Fruit fly (Drosophila melanogaster): ENCODE data around the gene Ada.

The Ada gene

DNA sequence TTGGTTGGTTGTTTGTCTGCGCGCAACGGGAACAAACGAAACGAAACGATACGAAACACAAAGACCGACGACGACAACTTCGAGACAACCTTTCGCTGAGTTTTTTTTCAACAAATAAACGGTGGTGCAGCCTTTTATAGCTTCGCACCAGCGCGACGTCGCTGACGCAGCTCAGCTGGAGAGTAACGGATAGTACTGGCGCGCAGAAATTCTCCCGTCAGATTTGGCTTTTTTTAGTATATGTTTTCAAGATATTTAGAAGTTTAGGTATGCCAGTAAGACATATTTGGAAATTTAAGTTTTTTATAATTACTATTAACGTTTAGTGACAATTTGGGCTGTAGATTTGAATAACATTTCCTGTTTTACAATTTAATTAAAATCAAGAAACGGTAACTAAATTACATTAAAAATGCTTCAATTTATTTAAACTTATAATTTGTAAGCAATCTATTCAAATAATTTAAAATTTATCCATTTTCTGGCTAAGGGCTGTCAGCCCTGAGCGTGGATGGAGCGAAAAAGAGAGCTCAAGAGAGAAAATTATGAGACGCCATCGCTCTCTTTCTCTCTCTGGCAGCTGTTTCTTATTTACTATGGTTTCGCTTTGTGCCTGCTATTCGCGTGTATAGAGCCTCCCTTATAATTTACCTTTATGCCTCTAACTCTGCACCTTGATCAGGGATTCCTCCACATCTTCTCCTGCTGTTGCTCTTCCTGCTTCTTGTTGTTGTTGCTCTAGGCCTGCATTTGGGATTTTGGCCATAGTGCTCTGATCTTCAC is 31.2 kb upstream of the Ada start (continued):
- TF ChIP-seq CG7987 (GFP tag; optimal IDR thresholded peaks at IDR 0.05) (no peak), Usf (GFP tag; optimal IDR thresholded peaks at IDR 0.05) (peak; percentile 62), CG4617 (GFP tag; optimal IDR thresholded peaks at IDR 0.05; ENCODE audit: borderline replicate concordance) (no peak), org-1 (GFP tag; optimal IDR thresholded peaks at IDR 0.05) (peak; percentile 76), CG11695 (GFP tag; IDR thresholded peaks at IDR 0.05) (peak; percentile 80), Opbp (GFP tag; IDR thresholded peaks at IDR 0.05; ENCODE audit: partially characterized antibody) (peak; percentile 62; the same call in 2 of the 3 replicates), dmrt99B (tag; optimal IDR thresholded peaks at IDR 0.05) (peak; percentile 89), jigr1 (GFP tag; IDR thresholded peaks at IDR 0.05) (peak; percentile 40; the same call in 1 of the 3 replicates), CG12391 (tag; optimal IDR thresholded peaks at IDR 0.05) (peak; percentile 94), Xbp1 (GFP tag; optimal IDR thresholded peaks at IDR 0.05) (peak; percentile 65), CG30020 (tag; optimal IDR thresholded peaks at IDR 0.05) (peak; percentile 75), Hmr (GFP tag; optimal IDR thresholded peaks at IDR 0.05) (peak; percentile 91), Elba2 (GFP tag; optimal IDR thresholded peaks at IDR 0.05) (peak; percentile 20), Ssrp (tag; optimal IDR thresholded peaks at IDR 0.05) (peak; percentile 83), Hr39 (optimal IDR thresholded peaks at IDR 0.05) (no peak)

DNA sequence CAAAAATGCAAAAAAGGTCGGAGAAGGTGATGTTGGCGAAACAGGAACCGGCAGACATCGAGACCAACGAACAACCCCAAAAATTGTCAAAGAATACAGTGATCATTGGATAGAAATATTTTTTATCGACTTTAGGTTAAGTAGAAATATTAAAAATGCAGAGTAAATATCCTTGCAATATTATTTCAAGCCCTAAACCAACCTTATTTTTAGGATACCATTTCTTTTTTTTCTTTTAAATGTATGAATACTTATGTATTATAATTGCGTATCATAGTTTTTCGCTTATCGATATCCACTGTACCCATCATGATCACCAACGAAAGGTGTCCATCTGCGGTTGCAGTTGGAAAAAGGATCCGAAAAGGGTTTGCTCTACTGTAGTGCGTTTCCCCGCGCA is 29.7 kb upstream of the Ada start:
- TF ChIP-seq CG9727 (GFP tag; optimal IDR thresholded peaks at IDR 0.05) (peak; percentile 13), CG8388 (GFP tag; optimal IDR thresholded peaks at IDR 0.05) (no peak), CG1529 (GFP tag; optimal IDR thresholded peaks at IDR 0.05) (no peak), jumu (GFP tag; optimal IDR thresholded peaks at IDR 0.05) (no peak), CG6175 (GFP tag; IDR thresholded peaks at IDR 0.05) (no peak), Xbp1 (GFP tag; optimal IDR thresholded peaks at IDR 0.05) (no peak), CG11696 (GFP tag; IDR thresholded peaks at IDR 0.05) (no peak), zf30C (GFP tag; optimal IDR thresholded peaks at IDR 0.05) (no peak), grau (tag; optimal IDR thresholded peaks at IDR 0.05) (peak; percentile 90), Dfd (GFP tag; optimal IDR thresholded peaks at IDR 0.05) (no peak), Hmr (GFP tag; optimal IDR thresholded peaks at IDR 0.05) (no peak), CG30431 (GFP tag; optimal IDR thresholded peaks at IDR 0.05) (no peak), Gug (GFP tag; IDR thresholded peaks at IDR 0.05) (no peak), knrl (GFP tag; IDR thresholded peaks at IDR 0.05; ENCODE audit: partially characterized antibody) (no peak), disco-r (GFP tag; optimal IDR thresholded peaks at IDR 0.05) (no peak), fu2 (GFP tag; optimal IDR thresholded peaks at IDR 0.05) (no peak), tap (tag; optimal IDR thresholded peaks at IDR 0.05) (no peak), Ssrp (tag; optimal IDR thresholded peaks at IDR 0.05) (no peak), CG9215 (GFP tag; IDR thresholded peaks at IDR 0.05) (no peak), CG14710 (tag; optimal IDR thresholded peaks at IDR 0.05) (peak; percentile 15), dmrt11E (tag; optimal IDR thresholded peaks at IDR 0.05) (peak; percentile 49), CG17802 (tag; optimal IDR thresholded peaks at IDR 0.05) (no peak), Fer2 (tag; optimal IDR thresholded peaks at IDR 0.05) (no peak), Neu2 (GFP tag; optimal IDR thresholded peaks at IDR 0.05; ENCODE audit: borderline replicate concordance) (no peak), CG2712 (tag; optimal IDR thresholded peaks at IDR 0.05) (peak; percentile 18), CG11695 (GFP tag; IDR thresholded peaks at IDR 0.05) (no peak), HmgD (GFP tag; optimal IDR thresholded peaks at IDR 0.05) (no peak), prd (optimal IDR thresholded peaks at IDR 0.05) (no peak), prd (GFP tag; IDR thresholded peaks at IDR 0.05) (peak; percentile 32; the same call in 1 of the 3 replicates), NfI (GFP tag; optimal IDR thresholded peaks at IDR 0.05) (no peak), CG3163 (GFP tag; optimal IDR thresholded peaks at IDR 0.05) (no peak), CG16779 (GFP tag; IDR thresholded peaks at IDR 0.05) (no peak), CG18764 (GFP tag; optimal IDR thresholded peaks at IDR 0.05) (no peak), CG4282 (GFP tag; optimal IDR thresholded peaks at IDR 0.05) (no peak), CG7556 (GFP tag; optimal IDR thresholded peaks at IDR 0.05) (no peak), CG33213 (GFP tag; optimal IDR thresholded peaks at IDR 0.05) (no peak), CG14441 (GFP tag; IDR thresholded peaks at IDR 0.05) (no peak)
